Fruit fly (Drosophila melanogaster) whole organism: ENCODE results near the gene Sirt7.

ENCODE experiments used
- CG8478 ChIP-seq: fragments of >200 bp; optimal IDR thresholded peaks from 2 replicates; lab custom pipeline; 2018; ENCODE audit warnings: inconsistent platforms
- Dll ChIP-seq: fragments of >200 bp; optimal IDR thresholded peaks from 2 replicates; lab custom pipeline; 2017
- EcR ChIP-seq, 2 experiments: fragments of >200 bp; optimal IDR thresholded peaks; 2 replicates each; lab custom pipeline; 2017; ENCODE audit warnings: missing biosample characterization in 2 of 2, missing genetic modification characterization in 2 of 2, missing genetic modification reagents in 2 of 2
- pan ChIP-seq: fragments of >200 bp; optimal IDR thresholded peaks from 2 replicates; lab custom pipeline; 2017
- psq ChIP-seq: fragments of >200 bp; optimal IDR thresholded peaks from 2 replicates; lab custom pipeline; 2017
- usp ChIP-seq: fragments of >200 bp; optimal IDR thresholded peaks from 2 replicates; lab custom pipeline; 2017; ENCODE audit warnings: missing biosample characterization, missing genetic modification characterization, mixed read lengths

DNA sequence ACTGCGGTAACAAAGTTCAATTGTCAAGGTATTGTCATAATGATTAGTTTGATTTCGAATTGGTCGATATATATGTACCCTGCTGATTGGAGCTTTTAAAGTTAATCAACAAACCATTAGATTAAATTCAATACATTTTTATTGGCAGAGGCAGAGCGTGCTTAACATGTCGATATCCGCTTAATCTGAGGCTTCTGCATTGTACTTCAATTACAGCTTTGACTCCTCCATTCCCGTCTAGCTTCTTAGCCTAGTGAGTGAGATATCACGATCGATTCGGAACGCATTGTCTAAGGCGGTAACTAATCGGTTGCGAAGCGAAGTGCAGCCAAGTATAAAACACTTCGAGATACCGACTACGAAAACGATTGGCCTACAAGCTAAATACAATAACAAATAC is 23.2 kb upstream of the Sirt7 start, which contains the start of gene Ssl2:
- TF ChIP-seq EcR (GFP tag; optimal IDR thresholded peaks at IDR 0.05; lab: Kevin White, UChicago) (no peak), CG8478 (lab: Kevin White, UChicago) (no peak), pan (lab: Kevin White, UChicago) (no peak), psq (no peak), usp (GFP tag; lab: Kevin White, UChicago) (no peak), Dll (no peak)
